Fruit fly (Drosophila melanogaster) whole organism, embryonic: ENCODE results near the gene TFAM.
A peak's percentile ranks its signal among the peaks of the same experiment; 100 is the strongest.

ENCODE experiments used
- Antp ChIP-seq: fragments of 200-800 bp; sonication (Bioruptor generic); optimal IDR thresholded peaks from 3 replicates; lab custom pipeline; 2016; ENCODE audit warnings: missing biosample characterization, missing genetic modification characterization
- Bteb2 ChIP-seq: fragments of 200-800 bp; sonication (Bioruptor generic); optimal IDR thresholded peaks from 2 replicates; lab custom pipeline; 2016; ENCODE audit warnings: missing biosample characterization, missing genetic modification characterization
- CG10267 ChIP-seq: fragments of 200-800 bp; sonication (Bioruptor generic); optimal IDR thresholded peaks from 2 replicates; lab custom pipeline; 2018; ENCODE audit warnings: missing biosample characterization, mild to moderate bottlenecking, missing genetic modification characterization, moderate library complexity
- CG10274 ChIP-seq: fragments of 200-800 bp; sonication (Bioruptor generic); optimal IDR thresholded peaks from 3 replicates; lab custom pipeline; 2017; ENCODE audit warnings: missing biosample characterization, mild to moderate bottlenecking, missing genetic modification characterization
- CG10431 ChIP-seq: fragments of 200-800 bp; sonication (Bioruptor generic); optimal IDR thresholded peaks from 3 replicates; lab custom pipeline; 2018; ENCODE audit warnings: missing biosample characterization, mild to moderate bottlenecking, missing genetic modification characterization
- CG10462 ChIP-seq: fragments of 200-800 bp; sonication (Bioruptor generic); optimal IDR thresholded peaks from 2 replicates; lab custom pipeline; 2016; ENCODE audit warnings: missing biosample characterization, missing genetic modification characterization
- CG12744 ChIP-seq: fragments of 200-800 bp; sonication (Bioruptor generic); optimal IDR thresholded peaks from 2 replicates; lab custom pipeline; 2016; ENCODE audit warnings: missing biosample characterization, missing genetic modification characterization
- CG12942 ChIP-seq: fragments of 200-800 bp; sonication (Bioruptor generic); optimal IDR thresholded peaks from 3 replicates; lab custom pipeline; 2016; ENCODE audit warnings: missing biosample characterization, missing genetic modification characterization
- CG13775 ChIP-seq: fragments of 200-800 bp; sonication (Bioruptor generic); optimal IDR thresholded peaks from 3 replicates; lab custom pipeline; 2017; ENCODE audit warnings: missing biosample characterization, mild to moderate bottlenecking, missing genetic modification characterization
- CG1647 ChIP-seq: fragments of 200-800 bp; sonication (Bioruptor generic); optimal IDR thresholded peaks from 3 replicates; lab custom pipeline; 2016; ENCODE audit warnings: missing biosample characterization, missing genetic modification characterization
- CG18011 ChIP-seq: fragments of 200-800 bp; sonication (Bioruptor generic); optimal IDR thresholded peaks from 2 replicates; lab custom pipeline; 2017; ENCODE audit warnings: missing biosample characterization, missing genetic modification characterization, mild to moderate bottlenecking, moderate library complexity, missing genotype
- CG18619 ChIP-seq: fragments of 200-800 bp; sonication (Bioruptor generic); optimal IDR thresholded peaks from 3 replicates; lab custom pipeline; 2017; ENCODE audit warnings: missing biosample characterization, mild to moderate bottlenecking, missing genetic modification characterization
- CG31224 ChIP-seq: fragments of 200-800 bp; sonication (Bioruptor generic); IDR thresholded peaks from 2 replicates; pipeline ENCODE4 v1.3.6; 2022; ENCODE audit warnings: missing biosample characterization, missing genetic modification characterization
- CG43689 ChIP-seq: fragments of 200-800 bp; sonication (Bioruptor generic); IDR thresholded peaks from 2 replicates; pipeline ENCODE4 v1.3.6; 2022; ENCODE audit warnings: missing biosample characterization, missing genetic modification characterization
- CG4707 ChIP-seq: fragments of 200-800 bp; sonication (Bioruptor generic); optimal IDR thresholded peaks from 2 replicates; lab custom pipeline; 2018; ENCODE audit warnings: missing biosample characterization, mild to moderate bottlenecking, missing genetic modification characterization, moderate library complexity
- CG6689 ChIP-seq: fragments of 200-800 bp; sonication (Bioruptor generic); IDR thresholded peaks from 2 replicates; pipeline ENCODE4 v1.3.6; 2022; ENCODE audit warnings: missing biosample characterization, missing genetic modification characterization
- CG7928 ChIP-seq: fragments of 200-800 bp; sonication (Bioruptor generic); optimal IDR thresholded peaks from 2 replicates; lab custom pipeline; 2017; ENCODE audit warnings: missing biosample characterization, mild to moderate bottlenecking, missing genetic modification characterization
- CG7963 ChIP-seq: fragments of 200-800 bp; sonication (Bioruptor generic); IDR thresholded peaks from 3 replicates; pipeline ENCODE4 v1.3.6; 2022; ENCODE audit warnings: missing biosample characterization, missing genetic modification characterization; ENCODE audit not compliant: partially characterized antibody
- CG8089 ChIP-seq: fragments of 200-800 bp; sonication (Bioruptor generic); optimal IDR thresholded peaks from 3 replicates; lab custom pipeline; 2016; ENCODE audit warnings: missing biosample characterization, missing genetic modification characterization
- CG8388 ChIP-seq: fragments of 200-800 bp; sonication (Bioruptor generic); optimal IDR thresholded peaks from 2 replicates; lab custom pipeline; 2019; ENCODE audit warnings: missing biosample characterization, mild to moderate bottlenecking, missing genetic modification characterization, moderate library complexity
- CG8478 ChIP-seq: fragments of >200 bp; optimal IDR thresholded peaks from 2 replicates; lab custom pipeline; 2018
- CG9817 ChIP-seq: fragments of 200-800 bp; sonication (Bioruptor generic); optimal IDR thresholded peaks from 2 replicates; lab custom pipeline; 2018; ENCODE audit warnings: missing biosample characterization, mild to moderate bottlenecking, missing genetic modification characterization, moderate library complexity
- Fer1 ChIP-seq: fragments of 200-800 bp; sonication (Bioruptor generic); optimal IDR thresholded peaks from 2 replicates; lab custom pipeline; 2017; ENCODE audit warnings: missing biosample characterization, mild to moderate bottlenecking, missing genetic modification characterization
- Fer2 ChIP-seq: fragments of 200-800 bp; sonication (Bioruptor generic); optimal IDR thresholded peaks from 2 replicates; lab custom pipeline; 2018; ENCODE audit warnings: missing biosample characterization, mild to moderate bottlenecking, missing genetic modification characterization, moderate library complexity
- HLH3B ChIP-seq: fragments of 200-800 bp; sonication (Bioruptor generic); IDR thresholded peaks from 2 replicates; pipeline ENCODE4 v1.3.6; 2022; ENCODE audit warnings: missing biosample characterization, missing genetic modification characterization
- HLH54F ChIP-seq: fragments of 200-800 bp; sonication (Bioruptor generic); optimal IDR thresholded peaks from 3 replicates; lab custom pipeline; 2016; ENCODE audit warnings: missing biosample characterization, missing genetic modification characterization
- Lhr ChIP-seq: fragments of 200-800 bp; sonication (Bioruptor generic); optimal IDR thresholded peaks from 3 replicates; lab custom pipeline; 2017; ENCODE audit warnings: mild to moderate bottlenecking, missing biosample characterization, missing genetic modification reagents, missing genetic modification characterization
- NK7.1 ChIP-seq: fragments of 200-800 bp; sonication (Bioruptor generic); optimal IDR thresholded peaks from 3 replicates; lab custom pipeline; 2016; ENCODE audit warnings: missing biosample characterization, missing genetic modification characterization
- Nf-YA ChIP-seq: fragments of 200-800 bp; sonication (Bioruptor generic); IDR thresholded peaks from 2 replicates; pipeline ENCODE4 v1.3.6; 2022; ENCODE audit warnings: missing biosample characterization, missing genetic modification characterization
- Pdp1 ChIP-seq, 2 experiments: fragments of 200-800 bp; sonication (Bioruptor generic); optimal IDR thresholded peaks; 3 replicates each; lab custom pipeline; 2016; ENCODE audit warnings: missing biosample characterization in 2 of 2, missing genetic modification characterization in 2 of 2, mild to moderate bottlenecking in 1 of 2, moderate library complexity in 1 of 2
- Taf1 ChIP-seq: fragments of 200-800 bp; sonication (Bioruptor generic); IDR thresholded peaks from 2 replicates; pipeline ENCODE4 v1.3.6; 2022; ENCODE audit warnings: missing biosample characterization, missing genetic modification characterization
- Tbp ChIP-seq: fragments of >200 bp; optimal IDR thresholded peaks from 2 replicates; lab custom pipeline; 2018; ENCODE audit warnings: missing biosample characterization, missing genetic modification characterization
- aop ChIP-seq: fragments of 200-800 bp; sonication (Bioruptor generic); IDR thresholded peaks from 2 replicates; pipeline ENCODE4 v1.3.6; 2022; ENCODE audit warnings: missing biosample characterization, missing genetic modification characterization
- bbx ChIP-seq: fragments of 200-800 bp; sonication (Bioruptor generic); IDR thresholded peaks from 2 replicates; pipeline ENCODE4 v1.3.6; 2022; ENCODE audit warnings: missing biosample characterization, missing genetic modification characterization; ENCODE audit not compliant: partially characterized antibody
- bigmax ChIP-seq: fragments of 200-800 bp; sonication (Bioruptor generic); optimal IDR thresholded peaks from 2 replicates; lab custom pipeline; 2018; ENCODE audit warnings: missing biosample characterization, mild to moderate bottlenecking, missing genetic modification characterization
- br ChIP-seq: fragments of >200 bp; optimal IDR thresholded peaks from 2 replicates; lab custom pipeline; 2017
- dm ChIP-seq: fragments of 200-800 bp; sonication (Bioruptor generic); optimal IDR thresholded peaks from 3 replicates; lab custom pipeline; 2016; ENCODE audit warnings: missing biosample characterization, missing genetic modification characterization
- hkb ChIP-seq, 2 experiments: fragments of 200-800 bp in 1 of 2; fragments of >200 bp in 1 of 2; sonication (Bioruptor generic) in 1 of 2; IDR thresholded peaks in 1 of 2; optimal IDR thresholded peaks in 1 of 2; 2 replicates each; pipeline versions ENCODE4 v1.3.6 to Lab custom; 2017 to 2022; ENCODE audit warnings: missing biosample characterization in 1 of 2, missing genetic modification characterization in 1 of 2
- insv ChIP-seq, 2 experiments: fragments of 200-800 bp; sonication (Bioruptor generic); optimal IDR thresholded peaks; 3 replicates each; lab custom pipeline; 2016 to 2018; ENCODE audit warnings: missing biosample characterization in 2 of 2, missing genetic modification characterization in 2 of 2
- klu ChIP-seq: fragments of 200-800 bp; sonication (Bioruptor generic); IDR thresholded peaks from 2 replicates; pipeline ENCODE4 v1.3.6; 2022; ENCODE audit warnings: missing biosample characterization, missing genetic modification characterization
- lbe ChIP-seq: fragments of 200-800 bp; sonication (Bioruptor generic); optimal IDR thresholded peaks from 2 replicates; lab custom pipeline; 2016; ENCODE audit warnings: missing biosample characterization, mild to moderate bottlenecking, missing genetic modification characterization
- lola ChIP-seq, 3 experiments: fragments of >200 bp in 2 of 3; fragments of 200-800 bp in 1 of 3; sonication (Bioruptor generic) in 1 of 3; optimal IDR thresholded peaks; 2 replicates each; lab custom pipeline; 2017 to 2019; ENCODE audit warnings: missing biosample characterization in 3 of 3, missing genetic modification characterization in 3 of 3, mild to moderate bottlenecking in 1 of 3, moderate library complexity in 1 of 3
- mld ChIP-seq: fragments of 200-800 bp; sonication (Bioruptor generic); IDR thresholded peaks from 3 replicates; pipeline ENCODE4 v1.3.6; 2022; ENCODE audit warnings: missing biosample characterization, missing genetic modification characterization; ENCODE audit not compliant: partially characterized antibody
- peb ChIP-seq: fragments of 200-800 bp; sonication (Bioruptor generic); IDR thresholded peaks from 2 replicates; pipeline ENCODE4 v1.3.6; 2022; ENCODE audit warnings: missing biosample characterization, missing genetic modification characterization
- pho ChIP-seq: fragments of 200-800 bp; sonication (Bioruptor generic); optimal IDR thresholded peaks from 2 replicates; lab custom pipeline; 2016; ENCODE audit warnings: missing biosample characterization, missing genetic modification characterization
- pzg ChIP-seq: fragments of 200-800 bp; sonication (Bioruptor generic); optimal IDR thresholded peaks from 3 replicates; lab custom pipeline; 2018; ENCODE audit warnings: missing biosample characterization, mild to moderate bottlenecking, missing genetic modification characterization, moderate library complexity
- tap ChIP-seq: fragments of 200-800 bp; optimal IDR thresholded peaks from 3 replicates; lab custom pipeline; 2019; ENCODE audit warnings: missing biosample characterization, mild to moderate bottlenecking, missing genetic modification characterization, moderate library complexity
- toy ChIP-seq: fragments of 200-800 bp; sonication (Bioruptor generic); IDR thresholded peaks from 2 replicates; pipeline ENCODE4 v1.3.6; 2022; ENCODE audit warnings: missing biosample characterization, missing genetic modification characterization
- usp ChIP-seq: fragments of >200 bp; optimal IDR thresholded peaks from 2 replicates; lab custom pipeline; 2017; ENCODE audit warnings: missing biosample characterization, missing genetic modification characterization

TFAM gene

DNA sequence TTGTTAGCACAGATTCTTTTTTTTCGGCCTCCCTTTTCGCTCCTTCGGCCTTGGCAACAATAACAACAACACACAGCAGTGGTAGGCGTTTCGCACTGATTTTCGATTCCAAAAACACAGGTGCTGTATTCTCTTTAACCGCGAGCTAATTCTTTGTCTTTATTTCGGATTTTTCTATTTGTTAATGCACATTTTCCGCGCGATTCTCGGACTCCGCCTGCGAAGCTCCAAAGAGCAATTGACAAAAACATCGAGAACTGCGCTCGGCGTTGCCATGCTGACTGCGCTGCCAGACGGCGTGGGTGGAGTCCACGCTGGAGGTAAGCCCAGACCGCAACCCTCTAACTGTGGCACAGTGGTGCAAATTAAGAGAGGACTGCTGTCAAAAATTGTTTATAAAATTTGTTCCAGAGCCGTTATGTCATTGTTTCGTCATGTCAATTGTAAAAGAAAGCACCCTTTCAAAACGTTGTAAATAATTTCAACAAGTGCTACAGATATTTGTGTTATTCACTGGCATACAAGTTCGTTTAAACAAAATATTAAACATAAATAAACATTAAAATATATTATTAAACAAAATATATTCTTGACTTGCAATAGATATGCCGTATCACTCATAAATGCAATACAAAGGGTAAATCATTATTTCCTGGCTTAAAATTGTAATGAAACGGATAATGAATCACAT, 19.2 kb downstream of the TFAM start, which contains the start of the genes DPCoAC and CG5180 (continued):
- peak; percentile 37 for TF ChIP-seq Bteb2 (GFP tag; lab: Kevin White, UChicago)
- no peak for TF ChIP-seq CG10274
- no peak for TF ChIP-seq CG12744
- 0 out of 2 replicates have a peak, but pooled peaks have one; percentile 28 for TF ChIP-seq peb (GFP tag; lab: Robert Waterston, UW)
- TF ChIP-seq tap (tag; lab: Kevin White, UChicago), result peak; percentile 34
- TF ChIP-seq CG18619 (GFP tag; lab: Kevin White, UChicago), result peak; percentile 33
- peak; percentile 58 to 59 for TF ChIP-seq Pdp1 (GFP tag; optimal IDR thresholded peaks at IDR 0.05; lab: Kevin White, UChicago)
- no peak for TF ChIP-seq hkb (optimal IDR thresholded peaks at IDR 0.05; lab: Kevin White, UChicago)
- TF ChIP-seq hkb (GFP tag; IDR thresholded peaks at IDR 0.05; lab: Robert Waterston, UW), result no peak; the same call in 1 of the 2 replicates
- TF ChIP-seq Taf1 (GFP tag; lab: Robert Waterston, UW), result peak; percentile 35; the same call in 1 of the 2 replicates
- no peak for TF ChIP-seq Nf-YA (GFP tag; lab: Robert Waterston, UW)
- TF ChIP-seq NK7.1 (GFP tag; lab: Kevin White, UChicago), result no peak
- TF ChIP-seq CG13775, result peak; percentile 58
- TF ChIP-seq mld (GFP tag; lab: Robert Waterston, UW), result no peak
- peak; percentile 71; the same call in 2 of the 3 replicates for TF ChIP-seq CG7963 (GFP tag; lab: Robert Waterston, UW)
- peak; percentile 2 for TF ChIP-seq CG10431
- TF ChIP-seq br (lab: Kevin White, UChicago), result no peak
- TF ChIP-seq CG7928 (GFP tag; lab: Kevin White, UChicago), result peak; percentile 21
- peak; percentile 87 for TF ChIP-seq klu (GFP tag; lab: Robert Waterston, UW)
- peak; percentile 67 for TF ChIP-seq dm
- peak; percentile 17 for TF ChIP-seq CG8089 (GFP tag; lab: Kevin White, UChicago)
- no peak for TF ChIP-seq insv (GFP tag; optimal IDR thresholded peaks at IDR 0.05; lab: Kevin White, UChicago)
- peak; percentile 22 for TF ChIP-seq lbe (GFP tag; lab: Kevin White, UChicago)
- peak; percentile 30 for TF ChIP-seq CG8388 (GFP tag; lab: Kevin White, UChicago)
- no peak for TF ChIP-seq aop (GFP tag; lab: Robert Waterston, UW)
- TF ChIP-seq HLH3B (GFP tag; lab: Robert Waterston, UW), result peak; percentile 50; the same call in 1 of the 2 replicates
- peak; percentile 94 for TF ChIP-seq pzg (GFP tag; lab: Kevin White, UChicago)
- peak; percentile 77 for TF ChIP-seq Antp (GFP tag; lab: Kevin White, UChicago)
- no peak for TF ChIP-seq Tbp (GFP tag; lab: Kevin White, UChicago)
- peak; percentile 84 for TF ChIP-seq Lhr (GFP tag; lab: Kevin White, UChicago)
- peak; percentile 56 for TF ChIP-seq CG9817 (tag; lab: Kevin White, UChicago)
- peak; percentile 60 for TF ChIP-seq CG4707 (GFP tag; lab: Kevin White, UChicago)
- TF ChIP-seq CG31224 (GFP tag; lab: Robert Waterston, UW), result peak; percentile 40
- TF ChIP-seq Fer2, result no peak
- peak; percentile 76 for TF ChIP-seq bbx (GFP tag; lab: Robert Waterston, UW)
- no peak for TF ChIP-seq usp (GFP tag; lab: Kevin White, UChicago)
- no peak for TF ChIP-seq CG18011 (GFP tag; lab: Kevin White, UChicago)
- no peak for TF ChIP-seq toy
- TF ChIP-seq CG1647, result peak; percentile 75
- peak; percentile 16 for TF ChIP-seq bigmax (GFP tag; lab: Kevin White, UChicago)
- TF ChIP-seq CG10462 (GFP tag; lab: Kevin White, UChicago), result no peak
- TF ChIP-seq Fer1 (GFP tag; lab: Kevin White, UChicago), result peak; percentile 9
- TF ChIP-seq CG6689, result peak; percentile 57; the same call in 1 of the 2 replicates
- peak; percentile 60 for TF ChIP-seq CG10267 (tag; lab: Kevin White, UChicago)
- no peak for TF ChIP-seq CG8478 (lab: Kevin White, UChicago)
- 0 out of 2 replicates have a peak, but pooled peaks have one; percentile 33 for TF ChIP-seq CG43689 (GFP tag; lab: Robert Waterston, UW)
- peak; percentile 45 for TF ChIP-seq CG12942 (GFP tag; lab: Kevin White, UChicago)
- peak; percentile 70 for TF ChIP-seq pho (GFP tag; lab: Kevin White, UChicago)
- peak; percentile 64 for TF ChIP-seq HLH54F
- peak in 1 of 3 experiments; percentile 58 for TF ChIP-seq lola (GFP tag; optimal IDR thresholded peaks at IDR 0.05; lab: Kevin White, UChicago)
